Worm (Caenorhabditis elegans) whole organism, L2 larva: ENCODE results near the gene srbc-31.

ENCODE experiments used
- C34F6.9 ChIP-seq: fragments of 150-350 bp; optimal IDR thresholded peaks from 2 replicates; lab custom pipeline; 2014; ENCODE audit warnings: missing biosample characterization, missing genetic modification characterization
- F13H6.1 ChIP-seq: sonication (generic microtip); optimal IDR thresholded peaks from 2 replicates; lab custom pipeline; 2016; ENCODE audit warnings: missing genetic modification characterization, missing compliant biosample characterization
- R02D3.7 ChIP-seq: fragments of 150-350 bp; optimal IDR thresholded peaks from 2 replicates; lab custom pipeline; 2014; ENCODE audit warnings: missing biosample characterization, missing genetic modification characterization
- Y55F3AM.14 ChIP-seq: fragments of 200-800 bp; sonication (Bioruptor generic); optimal IDR thresholded peaks from 2 replicates; lab custom pipeline; 2018; ENCODE audit warnings: mild to moderate bottlenecking, missing genetic modification characterization, missing compliant biosample characterization
- ZK546.5 ChIP-seq: sonication (generic microtip); optimal IDR thresholded peaks from 2 replicates; lab custom pipeline; 2017; ENCODE audit warnings: missing biosample characterization, missing genetic modification characterization
- alr-1 ChIP-seq: fragments of 150-350 bp; optimal IDR thresholded peaks from 2 replicates; lab custom pipeline; 2014; ENCODE audit warnings: missing biosample characterization, missing genetic modification characterization
- ama-1 ChIP-seq: fragments of 150-350 bp; optimal IDR thresholded peaks from 2 replicates; lab custom pipeline; 2018; ENCODE audit warnings: inconsistent platforms
- blmp-1 ChIP-seq: sonication (generic microtip); optimal IDR thresholded peaks from 2 replicates; lab custom pipeline; 2017; ENCODE audit warnings: missing genetic modification characterization, mild to moderate bottlenecking, missing compliant biosample characterization, antibody characterized with exemption, moderate library complexity; ENCODE audit not compliant: insufficient read depth
- ceh-16 ChIP-seq: fragments of 150-350 bp; optimal IDR thresholded peaks from 2 replicates; lab custom pipeline; 2014; ENCODE audit warnings: missing biosample characterization, missing genetic modification characterization
- crh-2 ChIP-seq: sonication (generic microtip); optimal IDR thresholded peaks from 2 replicates; lab custom pipeline; 2017; ENCODE audit warnings: missing biosample characterization, missing genetic modification characterization
- egl-27 ChIP-seq: sonication (generic microtip); optimal IDR thresholded peaks from 3 replicates; lab custom pipeline; 2017; ENCODE audit warnings: missing biosample characterization, missing genetic modification reagents, missing genetic modification characterization
- gmeb-1 ChIP-seq: fragments of 150-350 bp; optimal IDR thresholded peaks from 2 replicates; lab custom pipeline; 2014; ENCODE audit warnings: missing biosample characterization, missing genetic modification characterization
- lin-11 ChIP-seq: fragments of 150-350 bp; sonication (generic microtip); optimal IDR thresholded peaks from 2 replicates; lab custom pipeline; 2014; ENCODE audit warnings: missing biosample characterization, missing genetic modification characterization, inconsistent platforms, mixed read lengths
- lin-13 ChIP-seq: fragments of 150-350 bp; optimal IDR thresholded peaks from 2 replicates; lab custom pipeline; 2014; ENCODE audit warnings: missing biosample characterization, missing genetic modification reagents, missing genetic modification characterization
- lin-39 ChIP-seq: fragments of 150-350 bp; optimal IDR thresholded peaks from 2 replicates; lab custom pipeline; 2014; ENCODE audit warnings: missing biosample characterization, missing genetic modification reagents, missing genetic modification characterization
- mab-5 ChIP-seq: fragments of 150-350 bp; optimal IDR thresholded peaks from 2 replicates; lab custom pipeline; 2014; ENCODE audit warnings: missing biosample characterization, missing genetic modification characterization
- mbf-1 ChIP-seq: sonication (generic microtip); optimal IDR thresholded peaks from 2 replicates; lab custom pipeline; 2017; ENCODE audit warnings: missing biosample characterization, missing genetic modification characterization
- nhr-10 ChIP-seq: sonication (generic microtip); optimal IDR thresholded peaks from 2 replicates; lab custom pipeline; 2017; ENCODE audit warnings: missing biosample characterization, missing genetic modification characterization
- nhr-11 ChIP-seq: fragments of 150-350 bp; optimal IDR thresholded peaks from 2 replicates; lab custom pipeline; 2014; ENCODE audit warnings: missing biosample characterization, missing genetic modification characterization
- nhr-12 ChIP-seq: fragments of 150-350 bp; optimal IDR thresholded peaks from 2 replicates; lab custom pipeline; 2014; ENCODE audit warnings: missing biosample characterization, missing genetic modification characterization
- nhr-23 ChIP-seq: fragments of 150-350 bp; optimal IDR thresholded peaks from 2 replicates; lab custom pipeline; 2014; ENCODE audit warnings: missing biosample characterization, missing genetic modification reagents, missing genetic modification characterization
- nhr-237 ChIP-seq: fragments of 150-350 bp; optimal IDR thresholded peaks from 2 replicates; lab custom pipeline; 2014; ENCODE audit warnings: missing biosample characterization, missing genetic modification characterization
- nhr-25 ChIP-seq: fragments of 150-350 bp; sonication (generic microtip); optimal IDR thresholded peaks from 3 replicates; lab custom pipeline; 2014; ENCODE audit warnings: missing biosample characterization, missing genetic modification characterization
- nhr-6 ChIP-seq: fragments of 150-350 bp; optimal IDR thresholded peaks from 2 replicates; lab custom pipeline; 2014; ENCODE audit warnings: missing biosample characterization, missing genetic modification characterization
- nhr-77 ChIP-seq: fragments of 150-350 bp; optimal IDR thresholded peaks from 2 replicates; lab custom pipeline; 2014; ENCODE audit warnings: missing biosample characterization, missing genetic modification characterization
- skn-1 ChIP-seq: sonication (generic microtip); optimal IDR thresholded peaks from 2 replicates; lab custom pipeline; 2017; ENCODE audit warnings: missing biosample characterization, missing genetic modification characterization
- sma-3 ChIP-seq: sonication (generic microtip); optimal IDR thresholded peaks from 2 replicates; lab custom pipeline; 2016; ENCODE audit warnings: missing genetic modification reagents, missing genetic modification characterization, missing compliant biosample characterization
- sma-9 ChIP-seq, 2 experiments: fragments of 150-350 bp in 1 of 2; sonication (generic microtip) in 1 of 2; optimal IDR thresholded peaks; 2 replicates each; lab custom pipeline; 2014 to 2016; ENCODE audit warnings: missing genetic modification characterization in 2 of 2, mild to moderate bottlenecking in 1 of 2, missing biosample characterization in 1 of 2, missing compliant biosample characterization in 1 of 2, missing genetic modification reagents in 1 of 2, moderate library complexity in 1 of 2
- snpc-4 ChIP-seq: fragments of 150-350 bp; optimal IDR thresholded peaks from 2 replicates; lab custom pipeline; 2014; ENCODE audit warnings: missing biosample characterization, missing genetic modification characterization
- unc-39 ChIP-seq: fragments of 150-350 bp; optimal IDR thresholded peaks from 2 replicates; lab custom pipeline; 2014; ENCODE audit warnings: missing biosample characterization, missing genetic modification characterization
- unc-62 ChIP-seq: fragments of 150-350 bp; optimal IDR thresholded peaks from 2 replicates; lab custom pipeline; 2014; ENCODE audit warnings: missing biosample characterization, missing genetic modification reagents, missing genetic modification characterization
- zag-1 ChIP-seq: fragments of 150-350 bp; optimal IDR thresholded peaks from 2 replicates; lab custom pipeline; 2014; ENCODE audit warnings: missing biosample characterization, missing genetic modification characterization
- ztf-1 ChIP-seq: fragments of 200-800 bp; sonication (Bioruptor generic); conservative IDR thresholded peaks from 2 replicates; pipeline ENCODE4 v1.3.6; 2022; ENCODE audit warnings: missing genetic modification characterization, missing compliant biosample characterization
- ztf-11 ChIP-seq: sonication (generic microtip); optimal IDR thresholded peaks from 2 replicates; lab custom pipeline; 2017; ENCODE audit warnings: missing biosample characterization, missing genetic modification characterization
- ztf-4 ChIP-seq: fragments of 150-350 bp; optimal IDR thresholded peaks from 2 replicates; lab custom pipeline; 2014; ENCODE audit warnings: missing biosample characterization, missing genetic modification characterization

Gene srbc-31

ce11 chrV:3445090-3445832 is 32.1 kb downstream of the srbc-31 start:
- TF ChIP-seq lin-11 (tag; lab: Kevin White, UChicago), result no peak
- no peak for TF ChIP-seq nhr-23 (tag; lab: Kevin White, UChicago)
- no peak for TF ChIP-seq crh-2
- TF ChIP-seq mab-5 (tag; lab: Kevin White, UChicago), result no peak
- no peak for TF ChIP-seq ama-1
- no peak for TF ChIP-seq blmp-1 (tag; lab: Kevin White, UChicago)
- TF ChIP-seq nhr-237, result no peak
- no peak for TF ChIP-seq ztf-4
- no peak for TF ChIP-seq Y55F3AM.14 (GFP tag; lab: Kevin White, UChicago)
- no peak for TF ChIP-seq alr-1
- no peak for TF ChIP-seq zag-1 (tag; lab: Kevin White, UChicago)

ce11 chrV:3444777-3445089 is 32.7 kb downstream of the srbc-31 start, which contains the start of gene cfz-2:
cfz-2 (minus strand) TSS chrV:3444877.
- TF ChIP-seq C34F6.9 (tag; lab: Kevin White, UChicago), result no peak
- TF ChIP-seq unc-62, result no peak
- TF ChIP-seq nhr-11 (tag; lab: Kevin White, UChicago), result no peak
- TF ChIP-seq sma-9 (GFP tag; optimal IDR thresholded peaks at IDR 0.05; lab: Kevin White, UChicago), result no peak
- no peak for TF ChIP-seq sma-9 (tag; optimal IDR thresholded peaks at IDR 0.05; lab: Kevin White, UChicago)
- peak; percentile 29 for TF ChIP-seq F13H6.1 (tag; lab: Kevin White, UChicago)
- TF ChIP-seq lin-39 (tag; lab: Kevin White, UChicago), result no peak

- TF ChIP-seq skn-1 (tag; lab: Kevin White, UChicago) (no peak), alr-1 (no peak), nhr-10 (no peak), ztf-4 (no peak), C34F6.9 (tag; lab: Kevin White, UChicago) (no peak), unc-39 (tag; lab: Kevin White, UChicago) (no peak), Y55F3AM.14 (GFP tag; lab: Kevin White, UChicago) (no peak), nhr-77 (tag; lab: Kevin White, UChicago) (no peak), nhr-237 (no peak), snpc-4 (tag; lab: Kevin White, UChicago) (no peak), mbf-1 (tag; lab: Kevin White, UChicago) (no peak)
Measured at ce11 chrV:3442609-3443008, 34.8 kb downstream of the srbc-31 start.

- TF ChIP-seq lin-13 (GFP tag; lab: Kevin White, UChicago) (no peak), gmeb-1 (tag; lab: Kevin White, UChicago) (no peak), unc-62 (no peak), ceh-16 (tag; lab: Kevin White, UChicago) (no peak), C34F6.9 (tag; lab: Kevin White, UChicago) (no peak), nhr-12 (tag; lab: Kevin White, UChicago) (no peak), nhr-25 (tag; lab: Kevin White, UChicago) (no peak), R02D3.7 (tag; lab: Kevin White, UChicago) (no peak), sma-3 (no peak), Y55F3AM.14 (GFP tag; lab: Kevin White, UChicago) (no peak), nhr-6 (tag; lab: Kevin White, UChicago) (no peak), ztf-11 (tag; lab: Kevin White, UChicago) (no peak), egl-27 (tag; lab: Kevin White, UChicago) (no peak), lin-11 (tag; lab: Kevin White, UChicago) (no peak), ZK546.5 (tag; lab: Kevin White, UChicago) (no peak), nhr-237 (no peak), mbf-1 (tag; lab: Kevin White, UChicago) (no peak), blmp-1 (tag; lab: Kevin White, UChicago) (no peak), ztf-1 (GFP tag; lab: Robert Waterston, UW) (no peak), lin-39 (tag; lab: Kevin White, UChicago) (no peak)
Measured at ce11 chrV:3431535-3431990, 45.8 kb downstream of the srbc-31 start, which contains the start of the genes T20D4.19 and srj-9. T20D4.19 (minus strand) TSS chrV:3431635. srj-9 (plus strand) TSS chrV:3431940.
